Fruit fly (Drosophila melanogaster): ENCODE measurements around the gene psd.

psd gene

dm6 chr2L:5981433-5982333, 16.9 kb upstream of the psd start, which contains the start of gene eIF4A (continued):
- TF ChIP-seq NK7.1 (GFP tag; optimal IDR thresholded peaks at IDR 0.05), result no peak
- TF ChIP-seq D19A (tag; optimal IDR thresholded peaks at IDR 0.05), result no peak
- peak; percentile 5 for TF ChIP-seq repo (GFP tag; optimal IDR thresholded peaks at IDR 0.05)
- no peak for TF ChIP-seq CG3065 (GFP tag; optimal IDR thresholded peaks at IDR 0.05)
- TF ChIP-seq D (optimal IDR thresholded peaks at IDR 0.05), result no peak
- no peak for TF ChIP-seq D (GFP tag; optimal IDR thresholded peaks at IDR 0.05)
- no peak for TF ChIP-seq jumu (GFP tag; optimal IDR thresholded peaks at IDR 0.05)
- TF ChIP-seq Dref (GFP tag; IDR thresholded peaks at IDR 0.05), result no peak
- TF ChIP-seq CG17328 (GFP tag; IDR thresholded peaks at IDR 0.05), result no peak
- no peak for TF ChIP-seq lmd (GFP tag; IDR thresholded peaks at IDR 0.05)
- TF ChIP-seq CG33557 (GFP tag; optimal IDR thresholded peaks at IDR 0.05), result peak; percentile 25
- TF ChIP-seq psq (GFP tag; optimal IDR thresholded peaks at IDR 0.05), result no peak
- peak; percentile 17 for TF ChIP-seq CG12219 (GFP tag; optimal IDR thresholded peaks at IDR 0.05)
- TF ChIP-seq CG7928 (GFP tag; optimal IDR thresholded peaks at IDR 0.05), result peak; percentile 96
- peak; percentile 57 for TF ChIP-seq Abd-B (GFP tag; optimal IDR thresholded peaks at IDR 0.05)
- no peak for TF ChIP-seq wor (GFP tag; IDR thresholded peaks at IDR 0.05)
- no peak for TF ChIP-seq TFAM (GFP tag; optimal IDR thresholded peaks at IDR 0.05)
- TF ChIP-seq oc (tag; optimal IDR thresholded peaks at IDR 0.05), result no peak
- no peak for TF ChIP-seq jigr1 (GFP tag; IDR thresholded peaks at IDR 0.05)
- no peak for TF ChIP-seq CG2120 (GFP tag; optimal IDR thresholded peaks at IDR 0.05)
- peak; percentile 54 for TF ChIP-seq CG12659 (GFP tag; optimal IDR thresholded peaks at IDR 0.05)
- TF ChIP-seq Eip74EF (GFP tag; optimal IDR thresholded peaks at IDR 0.05), result no peak
- TF ChIP-seq otp (GFP tag; IDR thresholded peaks at IDR 0.05), result no peak
- TF ChIP-seq stc (GFP tag; IDR thresholded peaks at IDR 0.05), result no peak
- TF ChIP-seq CG8478 (optimal IDR thresholded peaks at IDR 0.05), result no peak
- peak in 1 of 2 experiments; percentile 29 for TF ChIP-seq chif (GFP tag; optimal IDR thresholded peaks at IDR 0.05)
- no peak for TF ChIP-seq CG2889 (GFP tag; IDR thresholded peaks at IDR 0.05)
- TF ChIP-seq phol (tag; optimal IDR thresholded peaks at IDR 0.05), result peak; percentile 99
- no peak for TF ChIP-seq cato (GFP tag; optimal IDR thresholded peaks at IDR 0.05; ENCODE audit: borderline replicate concordance)
- peak; percentile 13 for TF ChIP-seq CG11504 (tag; optimal IDR thresholded peaks at IDR 0.05)
- TF ChIP-seq Ptx1 (GFP tag; IDR thresholded peaks at IDR 0.05), result no peak
- TF ChIP-seq bab2 (GFP tag; optimal IDR thresholded peaks at IDR 0.05), result no peak
- TF ChIP-seq pita (GFP tag; optimal IDR thresholded peaks at IDR 0.05), result peak; percentile 66
- TF ChIP-seq HLHmδ (GFP tag; optimal IDR thresholded peaks at IDR 0.05), result peak; percentile 6
- TF ChIP-seq yki (optimal IDR thresholded peaks at IDR 0.05), result peak; percentile 61
- no peak for TF ChIP-seq ase (GFP tag; IDR thresholded peaks at IDR 0.05)
- TF ChIP-seq rib (GFP tag; IDR thresholded peaks at IDR 0.05), result no peak
- no peak for TF ChIP-seq CG13894 (tag; optimal IDR thresholded peaks at IDR 0.05)
- no peak for TF ChIP-seq fd3F (GFP tag; optimal IDR thresholded peaks at IDR 0.05)
- no peak for TF ChIP-seq CG4424 (GFP tag; optimal IDR thresholded peaks at IDR 0.05)
- peak; percentile 29 for TF ChIP-seq CG12071 (GFP tag; optimal IDR thresholded peaks at IDR 0.05)
- no peak for TF ChIP-seq Hmr (GFP tag; optimal IDR thresholded peaks at IDR 0.05)
- TF ChIP-seq pnt (GFP tag; optimal IDR thresholded peaks at IDR 0.05), result no peak
- peak; percentile 44 for TF ChIP-seq CG1233 (GFP tag; optimal IDR thresholded peaks at IDR 0.05)
- TF ChIP-seq CG4282 (GFP tag; optimal IDR thresholded peaks at IDR 0.05), result no peak
- TF ChIP-seq Dip2 (GFP tag; IDR thresholded peaks at IDR 0.05), result no peak
- TF ChIP-seq Ssrp (tag; optimal IDR thresholded peaks at IDR 0.05), result peak; percentile 12
- no peak for TF ChIP-seq CG4707 (GFP tag; optimal IDR thresholded peaks at IDR 0.05)
- TF ChIP-seq CG31441 (GFP tag; IDR thresholded peaks at IDR 0.05), result no peak
- no peak for TF ChIP-seq D19B (GFP tag; optimal IDR thresholded peaks at IDR 0.05)
- TF ChIP-seq ara (GFP tag; IDR thresholded peaks at IDR 0.05), result no peak

Data from whole organism, embryonic.